Worm (Caenorhabditis elegans): ENCODE data around the gene K04C2.2.

- TF ChIP-seq nhr-11 (tag; optimal IDR thresholded peaks at IDR 0.05) (no peak), ceh-31 (tag; optimal IDR thresholded peaks at IDR 0.05) (no peak), unc-86 (tag; optimal IDR thresholded peaks at IDR 0.05) (no peak), hlh-6 (tag; optimal IDR thresholded peaks at IDR 0.05) (no peak), dmd-4 (tag; optimal IDR thresholded peaks at IDR 0.05; ENCODE audit: borderline replicate concordance) (no peak)
These were observed at the start of gene K04C2.2, which contains the start of gene brd-1 for ce11 chrIII:6888999-6889824.

All from whole organism, late embryonic.